Fruit fly (Drosophila melanogaster) whole organism, embryonic: ENCODE measurements around the gene loqs.
A peak's percentile ranks its signal among the peaks of the same experiment; 100 is the strongest.

Experiments
- Atf3 ChIP-seq: fragments of 200-800 bp; sonication (Bioruptor generic); optimal IDR thresholded peaks from 3 replicates; lab custom pipeline; 2016; ENCODE audit warnings: missing biosample characterization, missing genetic modification characterization
- BEAF-32 ChIP-seq: fragments of 200-800 bp; sonication (Bioruptor generic); optimal IDR thresholded peaks from 3 replicates; lab custom pipeline; 2017; ENCODE audit warnings: missing biosample characterization, missing genetic modification characterization, mild to moderate bottlenecking, moderate library complexity, missing genetic modification reagents
- CG11504 ChIP-seq: fragments of 200-800 bp; sonication (Bioruptor generic); optimal IDR thresholded peaks from 3 replicates; lab custom pipeline; 2019; ENCODE audit warnings: missing biosample characterization, mild to moderate bottlenecking, missing genetic modification characterization, moderate library complexity
- CG12659 ChIP-seq: fragments of 200-800 bp; sonication (Bioruptor generic); optimal IDR thresholded peaks from 3 replicates; lab custom pipeline; 2017; ENCODE audit warnings: mild to moderate bottlenecking, missing biosample characterization, missing genetic modification reagents, missing genetic modification characterization
- CG14050 ChIP-seq: fragments of 200-800 bp; sonication (Bioruptor generic); IDR thresholded peaks from 3 replicates; pipeline ENCODE4 v1.3.6; 2022; ENCODE audit warnings: missing biosample characterization, missing genetic modification characterization
- CG14667 ChIP-seq: fragments of 200-800 bp; sonication (Bioruptor generic); IDR thresholded peaks from 2 replicates; pipeline ENCODE4 v1.3.6; 2022; ENCODE audit warnings: missing biosample characterization, missing genetic modification characterization
- CG14710 ChIP-seq: fragments of 200-800 bp; sonication (Bioruptor generic); optimal IDR thresholded peaks from 3 replicates; lab custom pipeline; 2019; ENCODE audit warnings: missing biosample characterization, mild to moderate bottlenecking, missing genetic modification characterization, moderate library complexity
- CG15514 ChIP-seq: fragments of 200-800 bp; sonication (Bioruptor generic); optimal IDR thresholded peaks from 3 replicates; lab custom pipeline; 2017; ENCODE audit warnings: missing biosample characterization, missing genetic modification characterization, mild to moderate bottlenecking, moderate library complexity, missing genetic modification reagents
- CG15696 ChIP-seq: fragments of 200-800 bp; sonication (Bioruptor generic); optimal IDR thresholded peaks from 2 replicates; lab custom pipeline; 2019; ENCODE audit warnings: missing biosample characterization, mild to moderate bottlenecking, missing genetic modification characterization, moderate library complexity
- CG17328 ChIP-seq: fragments of 200-800 bp; sonication (Bioruptor generic); IDR thresholded peaks from 2 replicates; pipeline ENCODE4 v1.3.6; 2022; ENCODE audit warnings: missing biosample characterization, missing genetic modification characterization
- CG18011 ChIP-seq: fragments of 200-800 bp; sonication (Bioruptor generic); optimal IDR thresholded peaks from 2 replicates; lab custom pipeline; 2017; ENCODE audit warnings: missing biosample characterization, missing genetic modification characterization, mild to moderate bottlenecking, moderate library complexity, missing genotype
- CG1832 ChIP-seq: fragments of 200-800 bp; sonication (Bioruptor generic); optimal IDR thresholded peaks from 2 replicates; lab custom pipeline; 2017; ENCODE audit warnings: missing biosample characterization, mild to moderate bottlenecking, missing genetic modification characterization, inconsistent platforms
- CG18599 ChIP-seq: fragments of 200-800 bp; sonication (Bioruptor generic); optimal IDR thresholded peaks from 3 replicates; lab custom pipeline; 2017; ENCODE audit warnings: missing biosample characterization, missing genetic modification characterization, mild to moderate bottlenecking, moderate library complexity, missing genetic modification reagents
- CG34224 ChIP-seq: fragments of 200-800 bp; sonication (Bioruptor generic); IDR thresholded peaks from 3 replicates; pipeline ENCODE4 v1.3.6; 2022; ENCODE audit warnings: missing biosample characterization, missing genetic modification characterization; ENCODE audit not compliant: partially characterized antibody
- CG34422 ChIP-seq: fragments of 200-800 bp; sonication (Bioruptor generic); IDR thresholded peaks from 3 replicates; pipeline ENCODE4 v1.3.6; 2022; ENCODE audit warnings: missing biosample characterization, missing genetic modification characterization
- CG3847 ChIP-seq: fragments of 200-800 bp; sonication (Bioruptor generic); IDR thresholded peaks from 2 replicates; pipeline ENCODE4 v1.3.6; 2022; ENCODE audit warnings: missing biosample characterization, missing genetic modification characterization
- CG4820 ChIP-seq: fragments of 200-800 bp; sonication (Bioruptor generic); optimal IDR thresholded peaks from 3 replicates; lab custom pipeline; 2016; ENCODE audit warnings: missing biosample characterization, missing genetic modification characterization
- CG6175 ChIP-seq: fragments of 200-800 bp; sonication (Bioruptor generic); IDR thresholded peaks from 3 replicates; pipeline ENCODE4 v1.3.6; 2022; ENCODE audit warnings: missing biosample characterization, missing genetic modification characterization
- CG7928 ChIP-seq: fragments of 200-800 bp; sonication (Bioruptor generic); optimal IDR thresholded peaks from 2 replicates; lab custom pipeline; 2017; ENCODE audit warnings: missing biosample characterization, mild to moderate bottlenecking, missing genetic modification characterization
- Dip2 ChIP-seq: fragments of 200-800 bp; sonication (Bioruptor generic); IDR thresholded peaks from 2 replicates; pipeline ENCODE4 v1.3.6; 2022; ENCODE audit warnings: missing biosample characterization, missing genetic modification characterization
- HHEX ChIP-seq: fragments of 200-800 bp; sonication (Bioruptor generic); optimal IDR thresholded peaks from 3 replicates; lab custom pipeline; 2017; ENCODE audit warnings: missing biosample characterization, mild to moderate bottlenecking, missing genetic modification characterization, missing genetic modification reagents
- Hmr ChIP-seq: fragments of 200-800 bp; sonication (Bioruptor generic); optimal IDR thresholded peaks from 3 replicates; lab custom pipeline; 2017; ENCODE audit warnings: mild to moderate bottlenecking, missing biosample characterization, missing genetic modification reagents, missing genetic modification characterization
- Jarid2 ChIP-seq: fragments of 200-800 bp; sonication (Bioruptor generic); optimal IDR thresholded peaks from 3 replicates; lab custom pipeline; 2017; ENCODE audit warnings: mild to moderate bottlenecking, missing biosample characterization, missing genetic modification reagents, missing genetic modification characterization
- Lpt ChIP-seq: fragments of >200 bp; optimal IDR thresholded peaks from 2 replicates; lab custom pipeline; 2018; ENCODE audit warnings: missing biosample characterization, missing genetic modification characterization
- MTF-1 ChIP-seq: fragments of 200-800 bp; sonication (Bioruptor generic); optimal IDR thresholded peaks from 2 replicates; lab custom pipeline; 2018; ENCODE audit warnings: missing biosample characterization, mild to moderate bottlenecking, missing genetic modification characterization, borderline replicate concordance
- Mrtf ChIP-seq: fragments of 200-800 bp; sonication (Bioruptor generic); IDR thresholded peaks from 3 replicates; pipeline ENCODE4 v1.3.6; 2022; ENCODE audit warnings: missing biosample characterization, missing genetic modification characterization
- Nf-YC ChIP-seq: fragments of 200-800 bp; optimal IDR thresholded peaks from 3 replicates; lab custom pipeline; 2019; ENCODE audit warnings: missing biosample characterization, mild to moderate bottlenecking, missing genetic modification characterization, moderate library complexity
- Optix ChIP-seq: fragments of 200-800 bp; sonication (Bioruptor generic); IDR thresholded peaks from 3 replicates; pipeline ENCODE4 v1.3.6; 2022; ENCODE audit warnings: missing biosample characterization, missing genetic modification characterization
- Six4 ChIP-seq: fragments of 200-800 bp; sonication (Bioruptor generic); optimal IDR thresholded peaks from 2 replicates; lab custom pipeline; 2016; ENCODE audit warnings: missing biosample characterization, missing genetic modification characterization
- Vsx1 ChIP-seq: fragments of 200-800 bp; sonication (Bioruptor generic); optimal IDR thresholded peaks from 2 replicates; lab custom pipeline; 2017; ENCODE audit warnings: missing biosample characterization, mild to moderate bottlenecking, missing genetic modification characterization, missing genetic modification reagents
- ab ChIP-seq: fragments of 200-800 bp; sonication (Bioruptor generic); optimal IDR thresholded peaks from 2 replicates; lab custom pipeline; 2016; ENCODE audit warnings: missing biosample characterization, missing genetic modification characterization
- bab2 ChIP-seq: fragments of 200-800 bp; sonication (Bioruptor generic); optimal IDR thresholded peaks from 2 replicates; lab custom pipeline; 2016; ENCODE audit warnings: missing biosample characterization, missing genetic modification characterization
- cad ChIP-seq: fragments of >200 bp; optimal IDR thresholded peaks from 2 replicates; lab custom pipeline; 2017; ENCODE audit warnings: missing biosample characterization, missing genetic modification characterization
- chif ChIP-seq, 2 experiments: fragments of 200-800 bp; sonication (Bioruptor generic); optimal IDR thresholded peaks; 3 replicates each; lab custom pipeline; 2016; ENCODE audit warnings: missing biosample characterization in 2 of 2, missing genetic modification characterization in 2 of 2
- dimm ChIP-seq: fragments of 200-800 bp; sonication (Bioruptor generic); IDR thresholded peaks from 2 replicates; pipeline ENCODE4 v1.3.6; 2022; ENCODE audit warnings: missing biosample characterization, missing genetic modification characterization
- exex ChIP-seq: fragments of 200-800 bp; sonication (Bioruptor generic); optimal IDR thresholded peaks from 4 replicates; lab custom pipeline; 2018; ENCODE audit warnings: missing biosample characterization, mild to moderate bottlenecking, missing genetic modification characterization, moderate library complexity
- eyg ChIP-seq: fragments of 200-800 bp; sonication (Bioruptor generic); optimal IDR thresholded peaks from 3 replicates; lab custom pipeline; 2016; ENCODE audit warnings: missing biosample characterization, missing genetic modification characterization
- fd96Cb ChIP-seq: fragments of 200-800 bp; sonication (Bioruptor generic); optimal IDR thresholded peaks from 2 replicates; lab custom pipeline; 2018; ENCODE audit warnings: missing biosample characterization, mild to moderate bottlenecking, missing genetic modification characterization, moderate library complexity
- ftz-f1 ChIP-seq: fragments of 200-800 bp; sonication (Bioruptor generic); optimal IDR thresholded peaks from 2 replicates; lab custom pipeline; 2016; ENCODE audit warnings: missing biosample characterization, missing genetic modification characterization
- fu2 ChIP-seq: fragments of 200-800 bp; sonication (Bioruptor generic); optimal IDR thresholded peaks from 2 replicates; lab custom pipeline; 2016; ENCODE audit warnings: missing biosample characterization, missing genetic modification characterization
- gsb ChIP-seq: fragments of 200-800 bp; sonication (Bioruptor generic); IDR thresholded peaks from 2 replicates; pipeline ENCODE4 v1.3.6; 2022; ENCODE audit warnings: missing biosample characterization, missing genetic modification characterization
- lola ChIP-seq, 3 experiments: fragments of >200 bp in 2 of 3; fragments of 200-800 bp in 1 of 3; sonication (Bioruptor generic) in 1 of 3; optimal IDR thresholded peaks; 2 replicates each; lab custom pipeline; 2017 to 2019; ENCODE audit warnings: missing biosample characterization in 3 of 3, missing genetic modification characterization in 3 of 3, mild to moderate bottlenecking in 1 of 3, moderate library complexity in 1 of 3
- psq ChIP-seq: fragments of 200-800 bp; sonication (Bioruptor generic); optimal IDR thresholded peaks from 2 replicates; lab custom pipeline; 2017; ENCODE audit warnings: missing biosample characterization, missing genetic modification characterization
- pum ChIP-seq: fragments of 200-800 bp; sonication (Bioruptor generic); optimal IDR thresholded peaks from 2 replicates; lab custom pipeline; 2016; ENCODE audit warnings: missing biosample characterization, missing genetic modification characterization
- sob ChIP-seq: fragments of 200-800 bp; sonication (Bioruptor generic); IDR thresholded peaks from 2 replicates; pipeline ENCODE4 v1.3.6; 2022; ENCODE audit warnings: missing biosample characterization, missing genetic modification characterization
- sr ChIP-seq: fragments of 200-800 bp; sonication (Bioruptor generic); IDR thresholded peaks from 3 replicates; pipeline ENCODE4 v1.3.6; 2022; ENCODE audit warnings: missing biosample characterization, missing genetic modification characterization
- tio ChIP-seq: fragments of 200-800 bp; sonication (Bioruptor generic); optimal IDR thresholded peaks from 2 replicates; lab custom pipeline; 2017; ENCODE audit warnings: missing biosample characterization, missing genetic modification characterization, inconsistent platforms
- toy ChIP-seq: fragments of 200-800 bp; sonication (Bioruptor generic); IDR thresholded peaks from 2 replicates; pipeline ENCODE4 v1.3.6; 2022; ENCODE audit warnings: missing biosample characterization, missing genetic modification characterization
- ttk ChIP-seq: fragments of 200-800 bp; sonication (Bioruptor generic); IDR thresholded peaks from 2 replicates; pipeline ENCODE4 v2.1.2; 2022; ENCODE audit warnings: missing biosample characterization, missing genetic modification characterization
- wor ChIP-seq: fragments of 200-800 bp; sonication (Bioruptor generic); IDR thresholded peaks from 2 replicates; pipeline ENCODE4 v1.3.6; 2022; ENCODE audit warnings: missing biosample characterization, missing genetic modification characterization
- zf30C ChIP-seq: fragments of 200-800 bp; sonication (Bioruptor generic); optimal IDR thresholded peaks from 3 replicates; lab custom pipeline; 2018; ENCODE audit warnings: missing biosample characterization, mild to moderate bottlenecking, missing genetic modification characterization

loqs gene

DNA sequence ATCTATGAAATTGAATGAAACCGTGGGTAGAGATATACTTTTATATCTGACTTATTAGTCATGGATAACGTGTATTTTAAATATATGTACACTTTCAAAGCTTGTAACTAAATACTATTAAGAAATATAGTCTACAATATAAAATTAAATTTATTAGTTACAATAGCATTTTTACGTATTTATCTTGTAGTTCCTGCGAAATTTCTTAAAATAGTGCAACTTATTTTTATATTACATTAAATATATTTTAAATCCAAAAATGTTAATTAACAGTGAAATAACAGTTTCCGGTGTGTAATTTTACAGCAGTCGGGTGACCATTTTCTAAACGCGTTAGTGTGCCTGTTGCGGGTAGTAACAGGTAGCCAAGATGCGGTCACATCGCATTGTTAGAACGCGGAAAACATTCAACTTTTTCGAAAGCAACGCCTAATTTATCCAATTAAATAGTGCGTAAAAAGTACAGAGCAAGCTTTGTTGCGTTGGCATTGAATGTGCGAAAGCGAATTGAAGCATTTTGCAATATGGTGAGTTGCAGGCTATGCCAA is 16.2 kb downstream of the loqs start, which contains the start of the genes CG10859 and CG7110 (continued):
- TF ChIP-seq tio (no peak), CG4820 (GFP tag; lab: Kevin White, UChicago) (no peak), zf30C (GFP tag; lab: Kevin White, UChicago) (no peak), CG14050 (GFP tag; lab: Robert Waterston, UW) (peak; percentile 14; the same call in 1 of the 3 replicates), gsb (GFP tag; lab: Robert Waterston, UW) (no peak), Hmr (GFP tag; lab: Kevin White, UChicago) (peak; percentile 66), Jarid2 (GFP tag; lab: Kevin White, UChicago) (peak; percentile 16), CG3847 (GFP tag; lab: Robert Waterston, UW) (peak; percentile 54; the same call in 1 of the 2 replicates), cad (no peak), bab2 (GFP tag; lab: Kevin White, UChicago) (no peak), Atf3 (GFP tag; lab: Kevin White, UChicago) (no peak), lola (GFP tag; optimal IDR thresholded peaks at IDR 0.05; lab: Kevin White, UChicago) (no peak), ab (no peak), exex (tag; lab: Kevin White, UChicago) (no peak), BEAF-32 (GFP tag; lab: Kevin White, UChicago) (peak; percentile 10), Nf-YC (tag; lab: Kevin White, UChicago) (peak; percentile 12), pum (GFP tag; lab: Kevin White, UChicago) (no peak), CG6175 (GFP tag; lab: Robert Waterston, UW) (no peak), sr (GFP tag; lab: Robert Waterston, UW) (no peak), wor (no peak), Optix (GFP tag; lab: Robert Waterston, UW) (no peak), CG15514 (peak; percentile 76), psq (no peak), ttk (GFP tag; lab: Robert Waterston, UW) (no peak), CG34422 (GFP tag; lab: Robert Waterston, UW) (peak; percentile 27; the same call in 1 of the 3 replicates), toy (GFP tag; lab: Robert Waterston, UW) (no peak), CG12659 (GFP tag; lab: Kevin White, UChicago) (peak; percentile 80), CG17328 (GFP tag; lab: Robert Waterston, UW) (peak; percentile 14; the same call in 1 of the 2 replicates), Dip2 (GFP tag; lab: Robert Waterston, UW) (no peak), Six4 (GFP tag; lab: Kevin White, UChicago) (no peak), CG14667 (GFP tag; lab: Robert Waterston, UW) (no peak), CG15696 (tag; lab: Kevin White, UChicago) (no peak), CG18599 (GFP tag; lab: Kevin White, UChicago) (peak; percentile 43), fu2 (GFP tag; lab: Kevin White, UChicago) (no peak), Vsx1 (GFP tag; lab: Kevin White, UChicago) (peak; percentile 50), CG11504 (tag; lab: Kevin White, UChicago) (peak; percentile 48), Lpt (GFP tag; lab: Kevin White, UChicago) (no peak), eyg (GFP tag; lab: Kevin White, UChicago) (no peak), sob (GFP tag; lab: Robert Waterston, UW) (no peak), CG18011 (GFP tag; lab: Kevin White, UChicago) (no peak), CG34224 (GFP tag; lab: Robert Waterston, UW) (no peak), dimm (no peak), CG14710 (tag; lab: Kevin White, UChicago) (peak; percentile 65), chif (GFP tag; optimal IDR thresholded peaks at IDR 0.05; lab: Kevin White, UChicago) (no peak), Mrtf (GFP tag; lab: Robert Waterston, UW) (no peak), HHEX (GFP tag; lab: Kevin White, UChicago) (peak; percentile 32), MTF-1 (peak; percentile 39), CG1832 (GFP tag; lab: Kevin White, UChicago) (no peak), CG7928 (no peak), ftz-f1 (GFP tag; lab: Kevin White, UChicago) (no peak), fd96Cb (no peak)
